Worm (Caenorhabditis elegans) whole organism, L4 larva: ENCODE data around the gene nkat-1.

Experiments used
- F10B5.3 ChIP-seq: sonication (generic microtip); optimal IDR thresholded peaks from 2 replicates; lab custom pipeline; 2016; ENCODE audit warnings: mild to moderate bottlenecking, missing genetic modification characterization, missing compliant biosample characterization
- ceh-20 ChIP-seq: fragments of 200-800 bp; sonication (Bioruptor generic); IDR thresholded peaks from 2 replicates; pipeline ENCODE4 v1.3.6; 2022; ENCODE audit warnings: missing genetic modification reagents, missing genetic modification characterization, missing compliant biosample characterization
- ceh-44 ChIP-seq: fragments of 200-800 bp; sonication (Bioruptor generic); IDR thresholded peaks from 2 replicates; pipeline ENCODE4 v1.3.6; 2022; ENCODE audit warnings: missing genetic modification reagents, missing genetic modification characterization, missing compliant biosample characterization
- nhr-25 ChIP-seq: sonication (generic microtip); optimal IDR thresholded peaks from 2 replicates; lab custom pipeline; 2017; ENCODE audit warnings: missing genetic modification characterization, mild to moderate bottlenecking, missing compliant biosample characterization, antibody characterized with exemption, moderate library complexity, borderline replicate concordance; ENCODE audit not compliant: insufficient read depth

DNA sequence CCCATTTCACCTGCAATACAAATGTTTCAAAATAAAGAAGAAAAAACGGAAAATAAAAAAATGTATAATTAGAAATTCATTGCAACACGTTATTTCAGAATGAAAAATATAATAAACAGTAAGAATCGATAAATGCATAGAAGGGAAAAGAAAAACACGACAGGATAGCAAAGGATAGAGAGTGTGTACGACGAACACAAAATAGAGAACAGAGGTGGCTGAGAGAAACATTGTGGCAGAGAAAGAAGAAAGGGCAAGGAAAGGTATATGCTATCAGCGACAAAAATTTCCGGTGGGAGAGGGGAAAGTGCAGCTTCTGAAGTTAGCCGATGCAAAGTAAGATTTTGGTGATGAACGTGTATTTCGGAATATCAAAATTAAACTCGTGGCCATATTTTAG, 14.1 kb downstream of the nkat-1 start, which contains the start of gene F28H6.6:
- TF ChIP-seq nhr-25 (tag; lab: Kevin White, UChicago) (no peak), F10B5.3 (no peak), ceh-20 (GFP tag; lab: Robert Waterston, UW) (no peak), ceh-44 (no peak)
